Worm (Caenorhabditis elegans) whole organism, late embryonic: ENCODE measurements around the gene mrpl-22.

Experiments
- lim-6 ChIP-seq: sonication (generic microtip); optimal IDR thresholded peaks from 2 replicates; lab custom pipeline; 2016; ENCODE audit warnings: missing genetic modification characterization, missing compliant biosample characterization
- nhr-11 ChIP-seq: fragments of 150-350 bp; optimal IDR thresholded peaks from 2 replicates; lab custom pipeline; 2014; ENCODE audit warnings: missing biosample characterization, missing genetic modification characterization
- rnt-1 ChIP-seq: sonication (generic microtip); optimal IDR thresholded peaks from 2 replicates; lab custom pipeline; 2016; ENCODE audit warnings: missing genetic modification characterization, missing compliant biosample characterization
- unc-86 ChIP-seq: sonication (generic microtip); optimal IDR thresholded peaks from 2 replicates; lab custom pipeline; 2016; ENCODE audit warnings: missing genetic modification characterization, missing compliant biosample characterization

DNA sequence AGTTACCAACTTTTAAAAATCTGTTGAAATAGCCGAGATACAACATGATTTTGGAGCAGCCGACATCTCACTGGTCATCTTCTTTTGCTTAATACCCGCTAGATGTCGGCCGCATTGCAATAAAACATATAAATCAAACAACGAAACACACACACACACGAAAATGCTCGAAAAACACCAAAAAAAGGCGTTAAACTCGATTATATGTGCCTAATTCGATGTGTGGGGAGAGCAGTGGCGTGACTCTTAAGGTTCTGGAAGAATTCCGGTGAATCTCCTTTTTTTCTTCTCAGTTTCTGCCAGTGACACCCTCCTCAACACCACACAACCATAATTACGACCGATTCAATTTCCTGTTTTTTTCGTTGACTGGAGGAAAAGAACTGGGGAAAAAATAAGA, 35.1 kb upstream of the mrpl-22 start:
- TF ChIP-seq lim-6 (tag; lab: Kevin White, UChicago) (no peak), nhr-11 (tag; lab: Kevin White, UChicago) (no peak), unc-86 (tag; lab: Kevin White, UChicago) (no peak), rnt-1 (tag; lab: Kevin White, UChicago) (no peak)
